Fruit fly (Drosophila melanogaster): ENCODE data around the gene Ucp4C.

dm6 chr2L:5943229-5944078 is 24.9 kb upstream of the Ucp4C start, which contains the start of the genes Sfp26Ad and Gpdh1:
- no peak for TF ChIP-seq CG8478 (optimal IDR thresholded peaks at IDR 0.05)
- no peak for TF ChIP-seq CTCF (optimal IDR thresholded peaks at IDR 0.05)
